Worm (Caenorhabditis elegans): ENCODE data around the gene K08E4.3.

K08E4.3 gene

ce11 chrIV:12036924-12037323 is 20.6 kb upstream of the K08E4.3 start (continued):
- TF ChIP-seq aha-1 (tag; optimal IDR thresholded peaks at IDR 0.05) (no peak), ztf-4 (tag; optimal IDR thresholded peaks at IDR 0.05) (peak; percentile 57), fkh-8 (tag; optimal IDR thresholded peaks at IDR 0.05) (no peak), efl-1 (optimal IDR thresholded peaks at IDR 0.05) (peak in 1 of 2 experiments; percentile 14), efl-1 (GFP tag; optimal IDR thresholded peaks at IDR 0.05 in 1 of 2) (peak in 1 of 2 experiments; percentile 33), nhr-84 (tag; optimal IDR thresholded peaks at IDR 0.05) (no peak)

ce11 chrIV:12040431-12040830 is 17.1 kb upstream of the K08E4.3 start:
- TF ChIP-seq jun-1 (tag; optimal IDR thresholded peaks at IDR 0.05) (no peak), snpc-4 (tag; optimal IDR thresholded peaks at IDR 0.05) (no peak), ama-1 (optimal IDR thresholded peaks at IDR 0.05) (no peak), lir-3 (tag; optimal IDR thresholded peaks at IDR 0.05; ENCODE audit: poor library complexity) (no peak), ets-5 (GFP tag; IDR thresholded peaks at IDR 0.05) (no peak), nhr-71 (tag; optimal IDR thresholded peaks at IDR 0.05) (peak; percentile 2), unc-98 (GFP tag; IDR thresholded peaks at IDR 0.05) (no peak), sup-37 (GFP tag; optimal IDR thresholded peaks at IDR 0.05) (no peak), hpl-2 (GFP tag; optimal IDR thresholded peaks at IDR 0.05) (no peak), lin-35 (GFP tag; optimal IDR thresholded peaks at IDR 0.05) (peak in 1 of 2 experiments; percentile 50), pax-3 (tag; optimal IDR thresholded peaks at IDR 0.05) (no peak), blmp-1 (tag; optimal IDR thresholded peaks at IDR 0.05) (peak; percentile 64), elt-2 (tag; optimal IDR thresholded peaks at IDR 0.05) (peak; percentile 14), pag-3 (tag; optimal IDR thresholded peaks at IDR 0.05; ENCODE audit: borderline replicate concordance, insufficient read depth) (no peak), nhr-77 (tag; optimal IDR thresholded peaks at IDR 0.05) (no peak)

- TF ChIP-seq nhr-19 (GFP tag; conservative IDR thresholded peaks at IDR 0.05) (peak; percentile 39; the same call in 1 of the 2 replicates), efl-3 (GFP tag; optimal IDR thresholded peaks at IDR 0.05) (no peak), unc-30 (tag; optimal IDR thresholded peaks at IDR 0.05) (no peak), lin-35 (GFP tag; optimal IDR thresholded peaks at IDR 0.05) (peak in 1 of 2 experiments; percentile 25), nhr-90 (tag; optimal IDR thresholded peaks at IDR 0.05; ENCODE audit: poor library complexity) (no peak), ama-1 (optimal IDR thresholded peaks at IDR 0.05) (no peak), pqm-1 (tag; optimal IDR thresholded peaks at IDR 0.05) (no peak), C04F5.9 (tag; optimal IDR thresholded peaks at IDR 0.05) (no peak), nhr-47 (tag; optimal IDR thresholded peaks at IDR 0.05) (no peak), nhr-85 (tag) (no peak), lin-39 (tag; optimal IDR thresholded peaks at IDR 0.05) (no peak), aly-2 (tag; optimal IDR thresholded peaks at IDR 0.05) (no peak), F16B12.6 (tag; optimal IDR thresholded peaks at IDR 0.05) (no peak), elt-3 (tag; optimal IDR thresholded peaks at IDR 0.05) (no peak), mdl-1 (tag; optimal IDR thresholded peaks at IDR 0.05) (no peak), nhr-12 (tag; optimal IDR thresholded peaks at IDR 0.05) (no peak), elt-2 (tag; optimal IDR thresholded peaks at IDR 0.05) (peak; percentile 14), sup-37 (GFP tag; optimal IDR thresholded peaks at IDR 0.05) (no peak), nhr-20 (tag; optimal IDR thresholded peaks at IDR 0.05) (peak; percentile 32), fkh-4 (tag; optimal IDR thresholded peaks at IDR 0.05; ENCODE audit: borderline replicate concordance) (no peak), fos-1 (tag; optimal IDR thresholded peaks at IDR 0.05) (no peak), hlh-17 (GFP tag; optimal IDR thresholded peaks at IDR 0.05; ENCODE audit: borderline replicate concordance) (no peak), swsn-7 (tag; optimal IDR thresholded peaks at IDR 0.05) (no peak), nhr-71 (tag; optimal IDR thresholded peaks at IDR 0.05) (peak; percentile 6), sox-4 (tag; optimal IDR thresholded peaks at IDR 0.05) (no peak), jun-1 (tag; optimal IDR thresholded peaks at IDR 0.05) (no peak), C16A3.4 (tag; optimal IDR thresholded peaks at IDR 0.05) (no peak), isw-1 (GFP tag; IDR thresholded peaks at IDR 0.05) (no peak), dpl-1 (GFP tag; optimal IDR thresholded peaks at IDR 0.05) (no peak), Y116A8C.19 (tag; optimal IDR thresholded peaks at IDR 0.05; ENCODE audit: borderline replicate concordance) (no peak), tbx-2 (tag; optimal IDR thresholded peaks at IDR 0.05) (no peak), pag-3 (tag; optimal IDR thresholded peaks at IDR 0.05; ENCODE audit: borderline replicate concordance, insufficient read depth) (no peak), egl-27 (tag; optimal IDR thresholded peaks at IDR 0.05) (no peak), pax-3 (tag; optimal IDR thresholded peaks at IDR 0.05) (no peak)
These were observed 14.5 kb upstream of the K08E4.3 start for ce11 chrIV:12043054-12043453.
